Fruit fly (Drosophila melanogaster) whole organism, embryonic: ENCODE results near the gene CG14958.
A peak's percentile ranks its signal among the peaks of the same experiment; 100 is the strongest.

Source experiments
- Asciz ChIP-seq: fragments of 200-800 bp; sonication (Bioruptor generic); optimal IDR thresholded peaks from 2 replicates; lab custom pipeline; 2017; ENCODE audit warnings: missing biosample characterization, mild to moderate bottlenecking, missing genetic modification characterization, missing genetic modification reagents
- CG1024 ChIP-seq: fragments of 200-800 bp; sonication (Bioruptor generic); IDR thresholded peaks from 2 replicates; pipeline ENCODE4 v1.3.6; 2022; ENCODE audit warnings: missing biosample characterization, missing genetic modification characterization
- CG10543 ChIP-seq: fragments of 200-800 bp; sonication (Bioruptor generic); optimal IDR thresholded peaks from 3 replicates; lab custom pipeline; 2017; ENCODE audit warnings: missing biosample characterization, mild to moderate bottlenecking, missing genetic modification characterization, moderate library complexity
- CG12104 ChIP-seq: fragments of 200-800 bp; sonication (Bioruptor generic); optimal IDR thresholded peaks from 3 replicates; lab custom pipeline; 2016; ENCODE audit warnings: missing biosample characterization, missing genetic modification characterization
- CG12942 ChIP-seq: fragments of 200-800 bp; sonication (Bioruptor generic); optimal IDR thresholded peaks from 3 replicates; lab custom pipeline; 2016; ENCODE audit warnings: missing biosample characterization, missing genetic modification characterization
- CG14710 ChIP-seq: fragments of 200-800 bp; sonication (Bioruptor generic); optimal IDR thresholded peaks from 3 replicates; lab custom pipeline; 2019; ENCODE audit warnings: missing biosample characterization, mild to moderate bottlenecking, missing genetic modification characterization, moderate library complexity
- CG15073 ChIP-seq: fragments of 200-800 bp; sonication (Bioruptor generic); optimal IDR thresholded peaks from 2 replicates; lab custom pipeline; 2016; ENCODE audit warnings: missing biosample characterization, missing genetic modification characterization
- CG18262 ChIP-seq: fragments of 200-800 bp; optimal IDR thresholded peaks from 3 replicates; lab custom pipeline; 2019; ENCODE audit warnings: missing biosample characterization, mild to moderate bottlenecking, missing genetic modification characterization, moderate library complexity
- CG1832 ChIP-seq: fragments of 200-800 bp; sonication (Bioruptor generic); optimal IDR thresholded peaks from 2 replicates; lab custom pipeline; 2017; ENCODE audit warnings: missing biosample characterization, mild to moderate bottlenecking, missing genetic modification characterization, inconsistent platforms
- CG2116 ChIP-seq: fragments of 200-800 bp; sonication (Bioruptor generic); optimal IDR thresholded peaks from 3 replicates; lab custom pipeline; 2018; ENCODE audit warnings: missing biosample characterization, mild to moderate bottlenecking, missing genetic modification characterization
- CG2202 ChIP-seq: fragments of 200-800 bp; sonication (Bioruptor generic); optimal IDR thresholded peaks from 2 replicates; lab custom pipeline; 2018; ENCODE audit warnings: missing biosample characterization, mild to moderate bottlenecking, missing genetic modification characterization
- CG31441 ChIP-seq: fragments of 200-800 bp; sonication (Bioruptor generic); IDR thresholded peaks from 2 replicates; pipeline ENCODE4 v1.3.6; 2022; ENCODE audit warnings: missing biosample characterization, missing genetic modification characterization
- CG3281 ChIP-seq: fragments of 200-800 bp; sonication (Bioruptor generic); optimal IDR thresholded peaks from 3 replicates; lab custom pipeline; 2017; ENCODE audit warnings: missing biosample characterization, mild to moderate bottlenecking, missing genetic modification characterization
- CG6254 ChIP-seq: fragments of 200-800 bp; sonication (Bioruptor generic); optimal IDR thresholded peaks from 3 replicates; lab custom pipeline; 2017; ENCODE audit warnings: mild to moderate bottlenecking, missing biosample characterization, missing genetic modification reagents, missing genetic modification characterization
- CG7372 ChIP-seq: fragments of 200-800 bp; sonication (Bioruptor generic); IDR thresholded peaks from 2 replicates; pipeline ENCODE4 v1.3.6; 2022; ENCODE audit warnings: missing biosample characterization, missing genetic modification characterization
- CG7745 ChIP-seq: fragments of 200-800 bp; sonication (Bioruptor generic); optimal IDR thresholded peaks from 2 replicates; lab custom pipeline; 2018; ENCODE audit warnings: missing biosample characterization, mild to moderate bottlenecking, missing genetic modification characterization, moderate library complexity
- CG7987 ChIP-seq: fragments of 200-800 bp; sonication (Bioruptor generic); optimal IDR thresholded peaks from 2 replicates; lab custom pipeline; 2018; ENCODE audit warnings: missing biosample characterization, mild to moderate bottlenecking, missing genetic modification characterization, moderate library complexity
- CkIIα-i1 ChIP-seq: fragments of 200-800 bp; sonication (Bioruptor generic); IDR thresholded peaks from 2 replicates; pipeline ENCODE4 v1.3.6; 2022; ENCODE audit warnings: missing biosample characterization, missing genetic modification characterization
- Deaf1 ChIP-seq: fragments of 200-800 bp; optimal IDR thresholded peaks from 3 replicates; lab custom pipeline; 2019; ENCODE audit warnings: missing biosample characterization, mild to moderate bottlenecking, missing genetic modification characterization, moderate library complexity
- Dip2 ChIP-seq: fragments of 200-800 bp; sonication (Bioruptor generic); IDR thresholded peaks from 2 replicates; pipeline ENCODE4 v1.3.6; 2022; ENCODE audit warnings: missing biosample characterization, missing genetic modification characterization
- Eip74EF ChIP-seq, 2 experiments: fragments of 200-800 bp in 1 of 2; fragments of >200 bp in 1 of 2; sonication (Bioruptor generic) in 1 of 2; optimal IDR thresholded peaks; 2 replicates each; lab custom pipeline; 2017 to 2019; ENCODE audit warnings: missing biosample characterization in 2 of 2, missing genetic modification characterization in 2 of 2, mild to moderate bottlenecking in 1 of 2, moderate library complexity in 1 of 2
- Gsc ChIP-seq: fragments of 200-800 bp; sonication (Bioruptor generic); IDR thresholded peaks from 2 replicates; pipeline ENCODE4 v1.3.6; 2022; ENCODE audit warnings: missing biosample characterization, missing genetic modification characterization
- Hmx ChIP-seq: fragments of 200-800 bp; sonication (Bioruptor generic); optimal IDR thresholded peaks from 2 replicates; lab custom pipeline; 2016; ENCODE audit warnings: missing biosample characterization, missing genetic modification characterization
- Jarid2 ChIP-seq: fragments of 200-800 bp; sonication (Bioruptor generic); optimal IDR thresholded peaks from 3 replicates; lab custom pipeline; 2017; ENCODE audit warnings: mild to moderate bottlenecking, missing biosample characterization, missing genetic modification reagents, missing genetic modification characterization
- Oaz ChIP-seq: fragments of 200-800 bp; sonication (Bioruptor generic); IDR thresholded peaks from 2 replicates; pipeline ENCODE4 v1.3.6; 2022; ENCODE audit warnings: missing biosample characterization, missing genetic modification characterization
- Spps ChIP-seq: fragments of 200-800 bp; sonication (Bioruptor generic); optimal IDR thresholded peaks from 2 replicates; lab custom pipeline; 2018; ENCODE audit warnings: missing biosample characterization, mild to moderate bottlenecking, missing genetic modification characterization
- Ssrp ChIP-seq: fragments of 200-800 bp; sonication (Bioruptor generic); optimal IDR thresholded peaks from 2 replicates; lab custom pipeline; 2018; ENCODE audit warnings: missing biosample characterization, mild to moderate bottlenecking, missing genetic modification characterization, moderate library complexity
- ato ChIP-seq: fragments of 200-800 bp; sonication (Bioruptor generic); IDR thresholded peaks from 2 replicates; pipeline ENCODE4 v1.3.6; 2022; ENCODE audit warnings: missing biosample characterization, missing genetic modification characterization; ENCODE audit not compliant: partially characterized antibody
- br ChIP-seq: fragments of >200 bp; optimal IDR thresholded peaks from 2 replicates; lab custom pipeline; 2017
- crol ChIP-seq: fragments of 200-800 bp; sonication (Bioruptor generic); IDR thresholded peaks from 2 replicates; pipeline ENCODE4 v1.3.6; 2022; ENCODE audit warnings: missing biosample characterization, missing genetic modification characterization
- cwo ChIP-seq: fragments of 200-800 bp; sonication (Bioruptor generic); optimal IDR thresholded peaks from 3 replicates; lab custom pipeline; 2017; ENCODE audit warnings: missing biosample characterization, missing genetic modification characterization, mild to moderate bottlenecking, moderate library complexity, missing genetic modification reagents
- dmrt11E ChIP-seq: fragments of 200-800 bp; sonication (Bioruptor generic); optimal IDR thresholded peaks from 3 replicates; lab custom pipeline; 2018; ENCODE audit warnings: missing biosample characterization, mild to moderate bottlenecking, missing genetic modification characterization, moderate library complexity
- mam ChIP-seq: fragments of 200-800 bp; sonication (Bioruptor generic); optimal IDR thresholded peaks from 3 replicates; lab custom pipeline; 2016; ENCODE audit warnings: missing biosample characterization, missing genetic modification characterization
- onecut ChIP-seq: fragments of 200-800 bp; sonication (Bioruptor generic); IDR thresholded peaks from 2 replicates; pipeline ENCODE4 v1.3.6; 2022; ENCODE audit warnings: missing biosample characterization, missing genetic modification characterization
- ranshi ChIP-seq: fragments of 200-800 bp; sonication (Bioruptor generic); IDR thresholded peaks from 2 replicates; pipeline ENCODE4 v1.3.6; 2022; ENCODE audit warnings: missing biosample characterization, missing genetic modification characterization
- salm ChIP-seq: fragments of 200-800 bp; sonication (Bioruptor generic); optimal IDR thresholded peaks from 2 replicates; lab custom pipeline; 2018; ENCODE audit warnings: missing biosample characterization, mild to moderate bottlenecking, missing genetic modification characterization
- sens ChIP-seq: fragments of 200-800 bp; sonication (Bioruptor generic); peaks from one replicate; lab custom pipeline; 2016; ENCODE audit warnings: missing biosample characterization, missing genetic modification characterization
- sens-2 ChIP-seq: fragments of 200-800 bp; sonication (Bioruptor generic); IDR thresholded peaks from 2 replicates; pipeline ENCODE4 v1.3.6; 2022; ENCODE audit warnings: missing biosample characterization, missing genetic modification characterization
- trem ChIP-seq: fragments of 200-800 bp; optimal IDR thresholded peaks from 3 replicates; lab custom pipeline; 2019; ENCODE audit warnings: missing biosample characterization, mild to moderate bottlenecking, missing genetic modification characterization, moderate library complexity
- vvl ChIP-seq: fragments of 200-800 bp; sonication (Bioruptor generic); IDR thresholded peaks from 2 replicates; pipeline ENCODE4 v1.3.6; 2022; ENCODE audit warnings: missing biosample characterization, missing genetic modification characterization

Gene CG14958

DNA sequence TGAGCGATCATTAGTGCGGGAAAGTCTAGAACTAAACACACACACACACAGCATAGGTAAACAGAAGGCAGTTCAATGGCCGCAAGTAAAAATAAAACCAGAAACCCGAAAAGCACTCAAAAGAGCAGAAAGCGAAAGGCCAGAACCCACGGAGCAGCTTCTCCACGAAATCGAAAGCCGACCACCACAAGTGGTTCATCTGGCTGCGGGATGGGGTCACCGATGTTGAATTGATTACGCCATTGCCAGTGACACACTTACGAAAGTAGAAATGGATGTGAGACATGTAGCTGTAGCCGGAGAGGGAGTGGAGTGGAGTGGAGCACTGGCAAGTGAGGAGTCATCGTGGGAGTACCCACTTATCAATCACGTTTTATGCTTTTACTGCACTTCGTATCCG lies 48.4 kb upstream of the CG14958 start (continued):
- TF ChIP-seq crol (peak; percentile 53; the same call in 1 of the 2 replicates), CG12942 (no peak), trem (tag; lab: Kevin White, UChicago) (no peak), CG6254 (GFP tag; lab: Kevin White, UChicago) (peak; percentile 64), CG12104 (no peak), ranshi (GFP tag; lab: Robert Waterston, UW) (no peak), dmrt11E (peak; percentile 1), CG2116 (GFP tag; lab: Kevin White, UChicago) (no peak), vvl (no peak), CG2202 (tag; lab: Kevin White, UChicago) (peak; percentile 43), CG10543 (no peak), sens-2 (GFP tag; lab: Robert Waterston, UW) (no peak), Gsc (GFP tag; lab: Robert Waterston, UW) (no peak), Oaz (GFP tag; lab: Robert Waterston, UW) (no peak), Jarid2 (no peak), CG18262 (peak; percentile 42), CkIIα-i1 (GFP tag; lab: Robert Waterston, UW) (no peak), sens (GFP tag; lab: Kevin White, UChicago) (peak; percentile 56), CG7372 (GFP tag; lab: Robert Waterston, UW) (no peak), Eip74EF (GFP tag; optimal IDR thresholded peaks at IDR 0.05; lab: Kevin White, UChicago) (peak in 1 of 2 experiments; percentile 14), CG7745 (tag; lab: Kevin White, UChicago) (peak; percentile 64), ato (GFP tag; lab: Robert Waterston, UW) (no peak), CG14710 (peak; percentile 58), Deaf1 (tag; lab: Kevin White, UChicago) (peak; percentile 7), Asciz (GFP tag; lab: Kevin White, UChicago) (peak; percentile 8), Ssrp (tag; lab: Kevin White, UChicago) (no peak), Spps (peak; percentile 59), CG3281 (GFP tag; lab: Kevin White, UChicago) (no peak), br (lab: Kevin White, UChicago) (no peak), mam (GFP tag; lab: Kevin White, UChicago) (no peak), CG1832 (GFP tag; lab: Kevin White, UChicago) (no peak), salm (tag; lab: Kevin White, UChicago) (no peak), CG1024 (GFP tag; lab: Robert Waterston, UW) (no peak), Dip2 (GFP tag; lab: Robert Waterston, UW) (no peak), onecut (GFP tag; lab: Robert Waterston, UW) (peak; percentile 32; the same call in 1 of the 2 replicates), Hmx (GFP tag; lab: Kevin White, UChicago) (no peak), CG31441 (GFP tag; lab: Robert Waterston, UW) (peak; percentile 28; the same call in 1 of the 2 replicates), CG15073 (GFP tag; lab: Kevin White, UChicago) (no peak), cwo (GFP tag; lab: Kevin White, UChicago) (no peak), CG7987 (GFP tag; lab: Kevin White, UChicago) (no peak)
